Fruit fly (Drosophila melanogaster): ENCODE results near the gene Sym.

DNA sequence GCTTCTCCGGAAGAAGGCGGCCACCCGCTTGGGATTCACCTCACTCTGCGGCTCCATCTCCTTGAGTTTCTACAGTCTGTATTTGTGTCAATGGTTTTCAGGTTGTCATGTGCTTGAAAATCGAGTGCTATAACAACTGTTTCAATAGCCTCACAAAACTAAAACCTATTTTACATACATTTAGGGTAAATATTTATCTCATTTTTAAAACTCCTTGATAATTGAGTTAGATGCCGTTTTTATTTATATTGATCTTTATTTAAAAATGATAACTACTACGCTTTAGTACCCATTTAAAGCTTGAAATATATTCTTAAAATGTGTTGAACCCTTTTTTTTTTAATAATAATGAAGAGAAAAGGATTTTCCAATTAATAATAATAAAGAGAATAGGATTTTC, 49.1 kb downstream of the Sym start, which contains the start of gene CG2104:
- no peak for TF ChIP-seq Snoo (tag; optimal IDR thresholded peaks at IDR 0.05)
- no peak for TF ChIP-seq CG13204 (GFP tag; optimal IDR thresholded peaks at IDR 0.05)
- TF ChIP-seq CG32121 (GFP tag; IDR thresholded peaks at IDR 0.05): no peak
- no peak for TF ChIP-seq CG9948 (tag; optimal IDR thresholded peaks at IDR 0.05)
- no peak for TF ChIP-seq gl (tag; optimal IDR thresholded peaks at IDR 0.05)
- no peak for TF ChIP-seq D1 (tag; optimal IDR thresholded peaks at IDR 0.05)
- no peak for TF ChIP-seq CG10348 (GFP tag; IDR thresholded peaks at IDR 0.05)
- TF ChIP-seq EcR (GFP tag; optimal IDR thresholded peaks at IDR 0.05): no peak
- no peak for TF ChIP-seq CG4496 (GFP tag; IDR thresholded peaks at IDR 0.05)

Data from whole organism, pupa.